Worm (Caenorhabditis elegans): ENCODE measurements around the gene C25H3.3.

The C25H3.3 gene

DNA sequence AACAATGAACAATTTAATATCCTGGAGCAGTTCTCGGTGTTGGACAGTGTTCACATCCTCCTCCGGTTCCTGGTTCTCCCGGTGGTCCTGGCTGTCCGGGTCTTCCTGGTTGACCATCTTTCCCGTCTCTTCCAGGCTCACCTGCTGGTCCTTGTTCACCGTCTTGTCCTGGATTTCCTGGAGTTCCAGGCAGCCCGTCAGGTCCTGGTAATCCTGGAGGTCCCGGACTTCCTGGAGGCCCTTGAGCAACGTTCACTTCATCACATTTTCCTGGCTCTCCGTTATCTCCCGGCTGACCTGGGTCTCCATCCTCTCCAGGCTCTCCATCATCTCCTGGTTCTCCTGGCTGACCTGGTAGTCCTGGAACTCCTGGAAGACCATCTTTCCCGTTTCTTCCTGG, 42.6 kb upstream of the C25H3.3 start:
- TF ChIP-seq nhr-28 (tag; optimal IDR thresholded peaks at IDR 0.05) (no peak), zip-8 (tag; optimal IDR thresholded peaks at IDR 0.05) (no peak), hlh-1 (tag; optimal IDR thresholded peaks at IDR 0.05) (no peak), nhr-237 (tag; optimal IDR thresholded peaks at IDR 0.05) (no peak), nhr-2 (tag; optimal IDR thresholded peaks at IDR 0.05) (no peak), nhr-12 (tag; optimal IDR thresholded peaks at IDR 0.05) (no peak)

- no peak for TF ChIP-seq ztf-11 (tag; optimal IDR thresholded peaks at IDR 0.05)
- no peak for TF ChIP-seq nhr-12 (tag; optimal IDR thresholded peaks at IDR 0.05)
- TF ChIP-seq ham-2 (GFP tag; optimal IDR thresholded peaks at IDR 0.05), result no peak
- no peak for TF ChIP-seq elt-3 (tag; optimal IDR thresholded peaks at IDR 0.05)
- TF ChIP-seq unc-120 (tag; optimal IDR thresholded peaks at IDR 0.05; ENCODE audit: poor library complexity, severe bottlenecking), result no peak
- no peak for TF ChIP-seq lin-32 (GFP tag; optimal IDR thresholded peaks at IDR 0.05)
- no peak for TF ChIP-seq mab-5 (tag; optimal IDR thresholded peaks at IDR 0.05)
- no peak for TF ChIP-seq lsy-2 (tag; optimal IDR thresholded peaks at IDR 0.05)
- no peak for TF ChIP-seq nhr-76 (tag; optimal IDR thresholded peaks at IDR 0.05)
- no peak for TF ChIP-seq ceh-83 (GFP tag; optimal IDR thresholded peaks at IDR 0.05)
- TF ChIP-seq ceh-43 (GFP tag; optimal IDR thresholded peaks at IDR 0.05), result no peak
- TF ChIP-seq pha-4 (tag; optimal IDR thresholded peaks at IDR 0.05), result no peak
- TF ChIP-seq ces-1 (GFP tag; optimal IDR thresholded peaks at IDR 0.05), result no peak
- no peak for TF ChIP-seq drap-1 (GFP tag; optimal IDR thresholded peaks at IDR 0.05)
- TF ChIP-seq blmp-1 (tag; optimal IDR thresholded peaks at IDR 0.05), result no peak
These were observed 41.7 kb upstream of the C25H3.3 start, which contains the start of gene bli-2 for ce11 chrII:5652334-5652733. bli-2 (minus strand) TSS chrII:5652434.

ce11 chrII:5654215-5654614, 39.8 kb upstream of the C25H3.3 start, which contains the start of gene F59E12.1:
F59E12.1 (plus strand) TSS chrII:5654515.
- TF ChIP-seq lin-13 (tag; optimal IDR thresholded peaks at IDR 0.05) (no peak), nhr-28 (tag; optimal IDR thresholded peaks at IDR 0.05) (no peak), ces-1 (GFP tag; optimal IDR thresholded peaks at IDR 0.05) (no peak), drap-1 (GFP tag; optimal IDR thresholded peaks at IDR 0.05) (no peak), blmp-1 (tag; optimal IDR thresholded peaks at IDR 0.05) (no peak), M03D4.4 (tag; optimal IDR thresholded peaks at IDR 0.05) (no peak), elt-3 (tag; optimal IDR thresholded peaks at IDR 0.05) (no peak), unc-39 (tag; optimal IDR thresholded peaks at IDR 0.05) (no peak), unc-62 (GFP tag; optimal IDR thresholded peaks at IDR 0.05) (no peak), ceh-43 (GFP tag; optimal IDR thresholded peaks at IDR 0.05) (no peak), lin-32 (GFP tag; optimal IDR thresholded peaks at IDR 0.05) (no peak), cnd-1 (tag; optimal IDR thresholded peaks at IDR 0.05) (no peak), unc-120 (tag; optimal IDR thresholded peaks at IDR 0.05; ENCODE audit: poor library complexity, severe bottlenecking) (no peak), mep-1 (tag; optimal IDR thresholded peaks at IDR 0.05) (no peak), sptf-1 (tag; optimal IDR thresholded peaks at IDR 0.05) (no peak), lsy-2 (tag; optimal IDR thresholded peaks at IDR 0.05) (no peak)

- TF ChIP-seq nhr-12 (tag; optimal IDR thresholded peaks at IDR 0.05), result no peak
These were observed 34.3 kb upstream of the C25H3.3 start, which contains the start of gene fut-3 for ce11 chrII:5659675-5660074. fut-3 (minus strand) TSS chrII:5659775.

ce11 chrII:5660155-5660554, 33.8 kb upstream of the C25H3.3 start:
- TF ChIP-seq zip-8 (tag; optimal IDR thresholded peaks at IDR 0.05) (no peak), bed-3 (GFP tag; optimal IDR thresholded peaks at IDR 0.05) (no peak), ztf-11 (tag; optimal IDR thresholded peaks at IDR 0.05) (no peak), mab-5 (tag; optimal IDR thresholded peaks at IDR 0.05) (no peak), nhr-2 (tag; optimal IDR thresholded peaks at IDR 0.05) (no peak), blmp-1 (tag; optimal IDR thresholded peaks at IDR 0.05) (no peak), lsy-2 (tag; optimal IDR thresholded peaks at IDR 0.05) (no peak), elt-1 (tag; optimal IDR thresholded peaks at IDR 0.05; ENCODE audit: borderline replicate concordance, insufficient read depth) (no peak), elt-3 (tag; optimal IDR thresholded peaks at IDR 0.05) (no peak), ceh-43 (GFP tag; optimal IDR thresholded peaks at IDR 0.05) (no peak), ces-1 (GFP tag; optimal IDR thresholded peaks at IDR 0.05) (no peak), mep-1 (tag; optimal IDR thresholded peaks at IDR 0.05) (no peak), lin-32 (GFP tag; optimal IDR thresholded peaks at IDR 0.05) (no peak), ham-2 (GFP tag; optimal IDR thresholded peaks at IDR 0.05) (no peak), sptf-1 (tag; optimal IDR thresholded peaks at IDR 0.05) (no peak), nhr-237 (tag; optimal IDR thresholded peaks at IDR 0.05) (no peak)
